Worm (Caenorhabditis elegans) whole organism, L1 larva: ENCODE data around the gene ttbk-8.2.

Source experiments
- nhr-237 ChIP-seq: fragments of 150-350 bp; optimal IDR thresholded peaks from 2 replicates; lab custom pipeline; 2014; ENCODE audit warnings: missing biosample characterization, missing genetic modification characterization
- tbx-2 ChIP-seq: sonication (generic microtip); optimal IDR thresholded peaks from 2 replicates; lab custom pipeline; 2016; ENCODE audit warnings: missing genetic modification characterization, missing compliant biosample characterization
- unc-62 ChIP-seq: fragments of 150-350 bp; optimal IDR thresholded peaks from 2 replicates; lab custom pipeline; 2014; ENCODE audit warnings: missing biosample characterization, missing genetic modification reagents, missing genetic modification characterization
- zag-1 ChIP-seq: fragments of 150-350 bp; optimal IDR thresholded peaks from 2 replicates; lab custom pipeline; 2014; ENCODE audit warnings: missing biosample characterization, missing genetic modification characterization
- zip-4 ChIP-seq: fragments of 200-800 bp; sonication (Bioruptor generic); optimal IDR thresholded peaks from 2 replicates; lab custom pipeline; 2018; ENCODE audit warnings: mild to moderate bottlenecking, missing genetic modification characterization, moderate library complexity, missing compliant biosample characterization

DNA sequence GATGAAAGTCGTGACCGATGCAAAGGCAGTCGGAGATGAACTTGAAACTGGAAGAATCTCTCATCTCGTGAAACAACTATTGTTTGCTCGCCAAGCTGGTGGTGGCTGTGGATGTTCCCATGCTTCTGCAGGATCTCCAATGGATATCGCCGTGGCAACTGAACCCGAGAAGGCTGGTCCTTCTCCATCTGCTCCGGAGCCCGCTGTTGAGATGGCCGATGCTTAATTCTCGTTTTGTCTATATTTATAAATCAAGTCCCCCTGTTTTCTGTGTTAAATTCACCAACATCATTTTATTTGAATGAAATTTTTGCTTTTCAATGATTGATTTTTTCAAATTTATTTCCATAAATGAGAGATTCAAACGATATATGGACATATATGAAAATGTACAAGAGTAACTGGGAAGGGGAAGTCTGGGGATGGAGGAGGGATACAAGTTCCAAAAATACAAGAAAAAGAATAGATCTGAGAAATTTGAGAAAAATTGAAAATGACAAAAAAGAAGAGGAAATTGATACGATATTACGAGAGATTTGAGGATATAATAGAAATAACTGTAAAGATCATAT lies 19.1 kb downstream of the ttbk-8.2 start:
- TF ChIP-seq zip-4 (GFP tag; lab: Kevin White, UChicago) (no peak), zag-1 (tag; lab: Kevin White, UChicago) (no peak), nhr-237 (tag; lab: Kevin White, UChicago) (no peak), tbx-2 (tag; lab: Kevin White, UChicago) (no peak), unc-62 (no peak)
